Fruit fly (Drosophila melanogaster): ENCODE data around the gene Pten.

The Pten gene

DNA sequence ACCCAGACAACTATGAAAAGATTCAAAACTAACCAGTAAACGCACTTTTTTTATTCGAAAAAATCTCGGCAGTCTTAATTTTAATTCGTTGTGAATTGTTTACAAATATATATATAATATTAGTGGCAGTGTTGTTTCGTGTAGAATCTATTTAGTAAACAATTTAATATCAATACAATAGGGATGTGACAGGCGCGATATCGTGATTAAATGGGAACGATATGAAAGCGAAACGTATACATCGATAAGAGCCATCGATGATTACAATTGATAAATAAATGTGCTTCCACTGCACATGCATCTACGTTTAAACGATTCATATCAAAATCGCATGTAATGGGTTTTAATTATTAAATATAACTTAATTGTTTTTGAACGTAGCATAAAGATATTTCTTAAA is 16.5 kb upstream of the Pten start (continued):
- TF ChIP-seq Hr51 (GFP tag; optimal IDR thresholded peaks at IDR 0.05) (no peak), hbn (GFP tag; IDR thresholded peaks at IDR 0.05; ENCODE audit: partially characterized antibody) (peak; percentile 61; the same call in 1 of the 2 replicates), CG2129 (GFP tag; IDR thresholded peaks at IDR 0.05; ENCODE audit: partially characterized antibody) (peak; percentile 64; the same call in 1 of the 2 replicates), Dp (GFP tag; optimal IDR thresholded peaks at IDR 0.05) (peak; percentile 27), CG7357 (GFP tag; IDR thresholded peaks at IDR 0.05) (peak; percentile 93), crc (GFP tag; optimal IDR thresholded peaks at IDR 0.05) (no peak), Scr (GFP tag; IDR thresholded peaks at IDR 0.05; ENCODE audit: partially characterized antibody) (peak; percentile 89), hth (optimal IDR thresholded peaks at IDR 0.05) (no peak), BtbVII (GFP tag; optimal IDR thresholded peaks at IDR 0.05) (no peak), B-H1 (GFP tag; IDR thresholded peaks at IDR 0.05) (no peak), Hsf (GFP tag; optimal IDR thresholded peaks at IDR 0.05) (no peak), zfh1 (GFP tag; IDR thresholded peaks at IDR 0.05) (0 out of 3 replicates have a peak, but pooled peaks have one; percentile 12), Doc3 (GFP tag; IDR thresholded peaks at IDR 0.05; ENCODE audit: partially characterized antibody) (peak; percentile 68), hkb (optimal IDR thresholded peaks at IDR 0.05) (no peak), hkb (GFP tag; IDR thresholded peaks at IDR 0.05) (no peak), luna (GFP tag; optimal IDR thresholded peaks at IDR 0.05) (no peak), trem (tag; optimal IDR thresholded peaks at IDR 0.05) (peak; percentile 66), Mrtf (GFP tag; IDR thresholded peaks at IDR 0.05) (no peak), Trl (optimal IDR thresholded peaks at IDR 0.05) (no peak), Trl (GFP tag; optimal IDR thresholded peaks at IDR 0.05) (no peak), CG7963 (GFP tag; IDR thresholded peaks at IDR 0.05; ENCODE audit: partially characterized antibody) (peak; percentile 84), CG6791 (GFP tag; IDR thresholded peaks at IDR 0.05; ENCODE audit: partially characterized antibody) (peak; percentile 92), ftz-f1 (GFP tag; optimal IDR thresholded peaks at IDR 0.05) (no peak), Bgb (GFP tag; IDR thresholded peaks at IDR 0.05; ENCODE audit: partially characterized antibody) (peak; percentile 96), CG4707 (GFP tag; optimal IDR thresholded peaks at IDR 0.05) (no peak), CG18764 (GFP tag; optimal IDR thresholded peaks at IDR 0.05) (no peak), MBD-R2 (GFP tag; IDR thresholded peaks at IDR 0.05) (peak; percentile 37; the same call in 1 of the 2 replicates), Awh (GFP tag; IDR thresholded peaks at IDR 0.05) (no peak), Ssrp (tag; optimal IDR thresholded peaks at IDR 0.05) (no peak), CG17802 (tag; optimal IDR thresholded peaks at IDR 0.05) (peak; percentile 59), gfzf (GFP tag; optimal IDR thresholded peaks at IDR 0.05) (no peak), tx (GFP tag; optimal IDR thresholded peaks at IDR 0.05) (no peak), pfk (GFP tag; optimal IDR thresholded peaks at IDR 0.05) (peak; percentile 91), stc (GFP tag; IDR thresholded peaks at IDR 0.05) (no peak), inv (GFP tag; IDR thresholded peaks at IDR 0.05; ENCODE audit: partially characterized antibody) (peak; percentile 93), CG3995 (GFP tag; optimal IDR thresholded peaks at IDR 0.05) (peak; percentile 90), CG16813 (GFP tag; IDR thresholded peaks at IDR 0.05; ENCODE audit: partially characterized antibody) (peak; percentile 90), CG12299 (tag; optimal IDR thresholded peaks at IDR 0.05) (peak; percentile 38), D19B (GFP tag; optimal IDR thresholded peaks at IDR 0.05) (no peak), CG3163 (GFP tag; optimal IDR thresholded peaks at IDR 0.05) (no peak), bbx (GFP tag; IDR thresholded peaks at IDR 0.05; ENCODE audit: partially characterized antibody) (peak; percentile 96), pita (GFP tag; optimal IDR thresholded peaks at IDR 0.05) (no peak), ato (GFP tag; IDR thresholded peaks at IDR 0.05; ENCODE audit: partially characterized antibody) (peak; percentile 92), BEAF-32 (GFP tag; optimal IDR thresholded peaks at IDR 0.05) (peak; percentile 89), CG8089 (GFP tag; optimal IDR thresholded peaks at IDR 0.05) (no peak), unc-4 (GFP tag; IDR thresholded peaks at IDR 0.05; ENCODE audit: partially characterized antibody) (peak; percentile 75), mld (GFP tag; IDR thresholded peaks at IDR 0.05; ENCODE audit: partially characterized antibody) (peak; percentile 90), CG4424 (GFP tag; optimal IDR thresholded peaks at IDR 0.05) (no peak), Sry-δ (GFP tag; optimal IDR thresholded peaks at IDR 0.05) (peak; percentile 87), CG15514 (GFP tag; optimal IDR thresholded peaks at IDR 0.05) (no peak)
